Worm (Caenorhabditis elegans) whole organism, L2 larva: ENCODE data around the gene Y73C8B.5.

Experiments used
- egl-27 ChIP-seq: sonication (generic microtip); optimal IDR thresholded peaks from 3 replicates; lab custom pipeline; 2017; ENCODE audit warnings: missing biosample characterization, missing genetic modification reagents, missing genetic modification characterization
- lin-13 ChIP-seq: fragments of 150-350 bp; optimal IDR thresholded peaks from 2 replicates; lab custom pipeline; 2014; ENCODE audit warnings: missing biosample characterization, missing genetic modification reagents, missing genetic modification characterization
- nhr-23 ChIP-seq: fragments of 150-350 bp; optimal IDR thresholded peaks from 2 replicates; lab custom pipeline; 2014; ENCODE audit warnings: missing biosample characterization, missing genetic modification reagents, missing genetic modification characterization
- snpc-4 ChIP-seq: fragments of 150-350 bp; optimal IDR thresholded peaks from 2 replicates; lab custom pipeline; 2014; ENCODE audit warnings: missing biosample characterization, missing genetic modification characterization
- unc-39 ChIP-seq: fragments of 150-350 bp; optimal IDR thresholded peaks from 2 replicates; lab custom pipeline; 2014; ENCODE audit warnings: missing biosample characterization, missing genetic modification characterization

ce11 chrV:3168650-3169049 lies 28.4 kb upstream of the Y73C8B.5 start, which contains the start of gene C36C5.15:
- no peak for TF ChIP-seq lin-13 (GFP tag; lab: Kevin White, UChicago)
- TF ChIP-seq nhr-23 (tag; lab: Kevin White, UChicago): no peak
- no peak for TF ChIP-seq egl-27 (tag; lab: Kevin White, UChicago)
- no peak for TF ChIP-seq unc-39
- no peak for TF ChIP-seq snpc-4 (tag; lab: Kevin White, UChicago)
